Worm (Caenorhabditis elegans) whole organism, young adult: ENCODE measurements around the gene F47B7.3.

Experiments used
- B0261.1 ChIP-seq: sonication (generic microtip); optimal IDR thresholded peaks from 2 replicates; lab custom pipeline; 2016; ENCODE audit warnings: mild to moderate bottlenecking, missing genetic modification characterization, moderate library complexity, missing compliant biosample characterization
- F37B4.10 ChIP-seq: fragments of 200-800 bp; sonication (Bioruptor generic); IDR thresholded peaks from 2 replicates; pipeline ENCODE4 v1.3.6; 2022; ENCODE audit warnings: missing genetic modification characterization, missing compliant biosample characterization
- F55B11.4 ChIP-seq: sonication (generic microtip); optimal IDR thresholded peaks from 2 replicates; lab custom pipeline; 2016; ENCODE audit warnings: missing compliant biosample characterization, missing genetic modification characterization, borderline replicate concordance; ENCODE audit not compliant: insufficient read depth
- K12H6.12 ChIP-seq: fragments of 200-800 bp; sonication (Bioruptor generic); optimal IDR thresholded peaks from 2 replicates; lab custom pipeline; 2018; ENCODE audit warnings: mild to moderate bottlenecking, missing genetic modification characterization, missing compliant biosample characterization
- Y53F4B.3 ChIP-seq: fragments of 200-800 bp; sonication (Bioruptor generic); IDR thresholded peaks from 2 replicates; pipeline ENCODE4 v1.3.6; 2022; ENCODE audit warnings: missing genetic modification reagents, missing genetic modification characterization, missing compliant biosample characterization
- Y56A3A.18 ChIP-seq: fragments of 200-800 bp; sonication (Bioruptor generic); IDR thresholded peaks from 2 replicates; pipeline ENCODE4 v1.3.6; 2022; ENCODE audit warnings: missing genetic modification reagents, missing genetic modification characterization, missing compliant biosample characterization
- ZK185.1 ChIP-seq: sonication (generic microtip); optimal IDR thresholded peaks from 2 replicates; lab custom pipeline; 2016; ENCODE audit warnings: mild to moderate bottlenecking, missing genetic modification characterization, missing compliant biosample characterization; ENCODE audit not compliant: poor library complexity, severe bottlenecking
- aptf-2 ChIP-seq: fragments of 200-800 bp; sonication (Bioruptor generic); conservative IDR thresholded peaks from 2 replicates; pipeline ENCODE4 v1.3.6; 2022; ENCODE audit warnings: missing genetic modification reagents, missing genetic modification characterization, missing compliant biosample characterization
- atf-7 ChIP-seq: sonication (generic microtip); optimal IDR thresholded peaks from 2 replicates; lab custom pipeline; 2017; ENCODE audit warnings: mild to moderate bottlenecking, missing genetic modification characterization, missing compliant biosample characterization
- athp-1 ChIP-seq: sonication (generic microtip); optimal IDR thresholded peaks from 2 replicates; lab custom pipeline; 2017; ENCODE audit warnings: mild to moderate bottlenecking, missing genetic modification characterization, missing compliant biosample characterization
- attf-3 ChIP-seq: fragments of 200-800 bp; sonication (Bioruptor generic); conservative IDR thresholded peaks from 2 replicates; pipeline ENCODE4 v1.3.6; 2022; ENCODE audit warnings: missing genetic modification reagents, missing genetic modification characterization, missing compliant biosample characterization
- bed-1 ChIP-seq: fragments of 200-800 bp; sonication (Bioruptor generic); IDR thresholded peaks from 2 replicates; pipeline ENCODE4 v1.3.6; 2022; ENCODE audit warnings: missing genetic modification reagents, missing genetic modification characterization, missing compliant biosample characterization
- cebp-1 ChIP-seq, 2 experiments: fragments of 200-800 bp in 1 of 2; sonication (Bioruptor generic) in 1 of 2; sonication (generic microtip) in 1 of 2; IDR thresholded peaks in 1 of 2; optimal IDR thresholded peaks in 1 of 2; 2 replicates each; pipeline versions ENCODE4 v1.3.6 to Lab custom; 2017 to 2022; ENCODE audit warnings: missing compliant biosample characterization in 2 of 2, missing genetic modification characterization in 2 of 2, mild to moderate bottlenecking in 1 of 2, missing genetic modification reagents in 1 of 2, moderate library complexity in 1 of 2
- ceh-27 ChIP-seq: fragments of 200-800 bp; sonication (Bioruptor generic); optimal IDR thresholded peaks from 2 replicates; lab custom pipeline; 2018; ENCODE audit warnings: mild to moderate bottlenecking, missing genetic modification characterization, moderate library complexity, missing compliant biosample characterization
- chd-7 ChIP-seq: sonication (generic microtip); optimal IDR thresholded peaks from 2 replicates; lab custom pipeline; 2016; ENCODE audit warnings: mild to moderate bottlenecking, missing genetic modification characterization, moderate library complexity, missing compliant biosample characterization
- dox-1 ChIP-seq: fragments of 200-800 bp; sonication (Bioruptor generic); IDR thresholded peaks from 2 replicates; pipeline ENCODE4 v1.3.6; 2022; ENCODE audit warnings: missing genetic modification reagents, missing genetic modification characterization, missing compliant biosample characterization
- dpl-1 ChIP-seq: fragments of 150-350 bp; optimal IDR thresholded peaks from 2 replicates; lab custom pipeline; 2014; ENCODE audit warnings: missing biosample characterization, missing genetic modification reagents, missing genetic modification characterization
- efl-1 ChIP-seq: fragments of 150-350 bp; optimal IDR thresholded peaks from 2 replicates; lab custom pipeline; 2014; ENCODE audit warnings: missing biosample characterization, missing genetic modification reagents, missing genetic modification characterization
- egl-44 ChIP-seq: fragments of 200-800 bp; sonication (Bioruptor generic); IDR thresholded peaks from 2 replicates; pipeline ENCODE4 v1.3.6; 2022; ENCODE audit warnings: missing genetic modification reagents, missing genetic modification characterization, missing compliant biosample characterization
- fkh-3 ChIP-seq: sonication (generic microtip); optimal IDR thresholded peaks from 2 replicates; lab custom pipeline; 2016; ENCODE audit warnings: mild to moderate bottlenecking, missing genetic modification characterization, missing compliant biosample characterization
- gei-17 ChIP-seq: fragments of 200-800 bp; sonication (Bioruptor generic); optimal IDR thresholded peaks from 2 replicates; lab custom pipeline; 2018; ENCODE audit warnings: mild to moderate bottlenecking, missing genetic modification characterization, missing compliant biosample characterization
- hlh-12 ChIP-seq: sonication (generic microtip); optimal IDR thresholded peaks from 2 replicates; lab custom pipeline; 2016; ENCODE audit warnings: missing genetic modification characterization, missing compliant biosample characterization
- hmg-1.2 ChIP-seq: fragments of 200-800 bp; sonication (Bioruptor generic); IDR thresholded peaks from 2 replicates; pipeline ENCODE4 v1.3.6; 2022; ENCODE audit warnings: missing genetic modification reagents, missing genetic modification characterization, missing compliant biosample characterization
- hmg-20 ChIP-seq: fragments of 200-800 bp; sonication (Bioruptor generic); IDR thresholded peaks from 2 replicates; pipeline ENCODE4 v1.3.6; 2022; ENCODE audit warnings: missing genetic modification reagents, missing genetic modification characterization, missing compliant biosample characterization
- hrde-1 ChIP-seq: sonication (generic microtip); optimal IDR thresholded peaks from 2 replicates; lab custom pipeline; 2016; ENCODE audit warnings: missing genetic modification characterization, mild to moderate bottlenecking, missing compliant biosample characterization, moderate library complexity, missing genotype, missing genetic modification reagents, borderline replicate concordance
- hsf-1 ChIP-seq: fragments of 200-800 bp; sonication (Bioruptor generic); IDR thresholded peaks from 2 replicates; pipeline ENCODE4 v1.3.6; 2022; ENCODE audit warnings: missing genetic modification reagents, missing genetic modification characterization, missing compliant biosample characterization
- lag-1 ChIP-seq: fragments of 200-800 bp; sonication (Bioruptor generic); IDR thresholded peaks from 2 replicates; pipeline ENCODE4 v1.3.6; 2022; ENCODE audit warnings: missing genetic modification reagents, missing genetic modification characterization, missing compliant biosample characterization
- lin-35 ChIP-seq, 3 experiments: fragments of 150-350 bp in 2 of 3; sonication (generic microtip) in 1 of 3; optimal IDR thresholded peaks; 2 replicates each; lab custom pipeline; 2014 to 2018; ENCODE audit warnings: missing biosample characterization in 3 of 3, missing genetic modification characterization in 3 of 3, missing genetic modification reagents in 3 of 3
- lsl-1 ChIP-seq: fragments of 200-800 bp; sonication (Bioruptor generic); optimal IDR thresholded peaks from 2 replicates; lab custom pipeline; 2018; ENCODE audit warnings: mild to moderate bottlenecking, missing genetic modification characterization, moderate library complexity, missing compliant biosample characterization
- lsy-27 ChIP-seq: sonication (generic microtip); optimal IDR thresholded peaks from 2 replicates; lab custom pipeline; 2017; ENCODE audit warnings: missing genetic modification characterization, mild to moderate bottlenecking, missing compliant biosample characterization, antibody characterized with exemption, missing genotype, borderline replicate concordance; ENCODE audit not compliant: insufficient read depth
- mcd-1 ChIP-seq: fragments of 200-800 bp; sonication (Bioruptor generic); IDR thresholded peaks from 2 replicates; pipeline ENCODE4 v1.3.6; 2022; ENCODE audit warnings: missing genetic modification reagents, missing genetic modification characterization, missing compliant biosample characterization
- mel-28 ChIP-seq: sonication (generic microtip); optimal IDR thresholded peaks from 2 replicates; lab custom pipeline; 2016; ENCODE audit warnings: borderline replicate concordance, mild to moderate bottlenecking, missing genetic modification characterization, missing compliant biosample characterization
- mxl-1 ChIP-seq: sonication (generic microtip); optimal IDR thresholded peaks from 2 replicates; lab custom pipeline; 2016; ENCODE audit warnings: missing genetic modification characterization, missing compliant biosample characterization
- nfyb-1 ChIP-seq: fragments of 200-800 bp; sonication (Bioruptor generic); IDR thresholded peaks from 2 replicates; pipeline ENCODE4 v1.3.6; 2022; ENCODE audit warnings: missing genetic modification reagents, missing genetic modification characterization, missing compliant biosample characterization
- nhr-120 ChIP-seq: fragments of 200-800 bp; sonication (Bioruptor generic); IDR thresholded peaks from 2 replicates; pipeline ENCODE4 v1.3.6; 2022; ENCODE audit warnings: missing genetic modification characterization, missing compliant biosample characterization
- nhr-80 ChIP-seq: sonication (generic microtip); optimal IDR thresholded peaks from 2 replicates; lab custom pipeline; 2016; ENCODE audit warnings: missing genetic modification characterization, missing compliant biosample characterization
- pha-4 ChIP-seq: fragments of 150-350 bp; sonication (generic microtip); optimal IDR thresholded peaks from 2 replicates; lab custom pipeline; 2014; ENCODE audit warnings: missing biosample characterization, missing genetic modification reagents, missing genetic modification characterization
- rcor-1 ChIP-seq: fragments of 200-800 bp; sonication (Bioruptor generic); IDR thresholded peaks from 2 replicates; pipeline ENCODE4 v1.3.6; 2022; ENCODE audit warnings: missing genetic modification reagents, missing genetic modification characterization, missing compliant biosample characterization
- sea-2 ChIP-seq: fragments of 200-800 bp; sonication (Bioruptor generic); IDR thresholded peaks from 2 replicates; pipeline ENCODE4 v1.3.6; 2022; ENCODE audit warnings: missing genetic modification characterization, missing compliant biosample characterization
- snpc-4 ChIP-seq, 5 experiments: fragments of 150-350 bp in 1 of 5; sonication (generic microtip) in 4 of 5; optimal IDR thresholded peaks; 2 replicates each; lab custom pipeline; 2014 to 2018; ENCODE audit warnings: missing genetic modification characterization in 5 of 5, missing biosample characterization in 3 of 5, antibody characterized with exemption in 2 of 5, mild to moderate bottlenecking in 2 of 5, missing compliant biosample characterization in 2 of 5, missing genotype in 2 of 5, moderate library complexity in 2 of 5, missing genetic modification reagents in 1 of 5
- tbx-9 ChIP-seq: sonication (generic microtip); optimal IDR thresholded peaks from 2 replicates; lab custom pipeline; 2016; ENCODE audit warnings: borderline replicate concordance, missing genetic modification characterization, inconsistent platforms, missing compliant biosample characterization
- ztf-18 ChIP-seq: sonication (generic microtip); optimal IDR thresholded peaks from 2 replicates; lab custom pipeline; 2016; ENCODE audit warnings: missing genotype, mild to moderate bottlenecking, missing genetic modification characterization, missing compliant biosample characterization
- ztf-25 ChIP-seq: fragments of 200-800 bp; sonication (Bioruptor generic); IDR thresholded peaks from 2 replicates; pipeline ENCODE4 v1.3.6; 2022; ENCODE audit warnings: missing genetic modification reagents, missing genetic modification characterization, missing compliant biosample characterization

F47B7.3 gene

DNA sequence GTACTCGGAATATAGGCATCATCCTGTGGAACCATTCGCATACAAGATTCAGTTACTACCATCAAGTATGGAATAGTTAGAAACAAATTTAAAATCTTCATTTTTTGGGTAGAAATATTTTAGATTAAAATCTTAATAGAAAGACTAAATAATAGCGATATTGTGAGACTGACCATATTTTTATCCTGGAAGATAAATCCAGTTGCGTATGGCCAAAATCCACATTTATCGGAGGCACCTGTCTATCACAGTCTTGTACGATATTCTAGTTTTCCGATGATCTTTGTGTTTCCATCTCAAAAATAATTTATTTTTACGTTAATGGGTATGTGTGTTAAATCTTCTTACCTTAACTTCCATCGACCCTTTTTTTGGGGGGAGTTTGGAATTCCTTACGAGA is at the start of gene F47B7.3:
Gene F47B7.3 (minus strand): TSS at position 101 of the 400 bp plus-strand sequence.
- TF ChIP-seq athp-1 (tag; lab: Kevin White, UChicago): no peak
- no peak for TF ChIP-seq pha-4 (tag; lab: Kevin White, UChicago)
- TF ChIP-seq lag-1 (GFP tag; lab: Robert Waterston, UW): no peak
- TF ChIP-seq mcd-1 (GFP tag; lab: Robert Waterston, UW): no peak
- no peak for TF ChIP-seq mxl-1 (tag; lab: Kevin White, UChicago)
- TF ChIP-seq dpl-1 (GFP tag; lab: Kevin White, UChicago): no peak
- TF ChIP-seq hrde-1: no peak
- TF ChIP-seq attf-3: no peak
- no peak for TF ChIP-seq atf-7 (tag; lab: Kevin White, UChicago)
- TF ChIP-seq hmg-20 (GFP tag; lab: Robert Waterston, UW): no peak
- no peak for TF ChIP-seq lsy-27 (tag; lab: Kevin White, UChicago)
- TF ChIP-seq efl-1 (GFP tag; lab: Kevin White, UChicago): no peak
- no peak for TF ChIP-seq bed-1 (GFP tag; lab: Robert Waterston, UW)
- TF ChIP-seq B0261.1 (tag; lab: Kevin White, UChicago): no peak
- no peak for TF ChIP-seq cebp-1 (GFP tag; IDR thresholded peaks at IDR 0.05; lab: Robert Waterston, UW)
- TF ChIP-seq cebp-1 (tag; optimal IDR thresholded peaks at IDR 0.05; lab: Kevin White, UChicago): no peak
- no peak for TF ChIP-seq mel-28

DNA sequence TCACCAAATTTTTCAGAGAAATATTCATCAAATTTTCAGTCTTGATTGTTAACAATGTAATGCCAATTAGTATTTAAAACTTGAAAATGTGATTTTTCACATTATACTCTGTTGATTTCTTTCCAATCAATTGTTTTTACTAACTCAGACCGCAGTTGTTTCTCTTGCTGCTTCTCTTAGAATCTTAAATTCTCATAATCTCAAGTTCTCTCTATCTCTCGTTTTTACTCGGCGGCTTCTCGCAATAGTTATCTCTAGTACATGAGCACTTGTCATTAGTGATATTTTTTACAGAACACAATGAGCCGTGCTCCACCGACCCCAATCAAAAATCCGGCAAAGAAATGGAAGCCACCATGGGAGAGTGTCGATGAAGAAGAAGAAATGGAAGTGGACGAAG is 43.0 kb upstream of the F47B7.3 start, which contains the start of gene F35A5.1:
Gene F35A5.1 (plus strand): TSS at position 301 of the 400 bp plus-strand sequence.
- TF ChIP-seq gei-17 (GFP tag; lab: Kevin White, UChicago) (no peak), ZK185.1 (no peak), sea-2 (no peak), fkh-3 (no peak), egl-44 (GFP tag; lab: Robert Waterston, UW) (no peak), F37B4.10 (GFP tag; lab: Robert Waterston, UW) (no peak), Y53F4B.3 (GFP tag; lab: Robert Waterston, UW) (no peak), lsl-1 (GFP tag; lab: Kevin White, UChicago) (no peak), athp-1 (tag; lab: Kevin White, UChicago) (no peak), ztf-25 (GFP tag; lab: Robert Waterston, UW) (no peak), tbx-9 (tag; lab: Kevin White, UChicago) (no peak), nhr-120 (GFP tag; lab: Robert Waterston, UW) (no peak)
- TF ChIP-seq, all 124 proteins: peak for 0

DNA sequence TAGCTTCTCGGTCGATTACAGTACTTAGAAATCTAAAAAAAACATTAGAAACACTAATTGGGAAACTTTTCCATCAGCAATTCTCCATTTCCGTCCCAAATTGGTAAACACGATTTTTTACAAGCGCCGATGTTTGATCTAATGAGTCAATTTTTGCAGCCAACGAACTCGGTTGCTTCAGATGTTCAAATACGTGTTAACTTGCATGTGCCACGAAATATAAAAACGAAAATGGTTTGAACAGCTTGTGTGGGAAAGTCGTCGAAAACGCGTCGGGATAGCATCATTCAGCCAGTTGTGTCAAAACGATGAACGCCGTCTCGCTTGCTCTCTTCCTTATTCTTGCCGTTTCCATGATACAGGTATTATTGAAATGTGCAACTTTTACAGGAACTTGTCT is 40.6 kb upstream of the F47B7.3 start, which contains the start of gene F35A5.2:
Gene F35A5.2 (plus strand): TSS at position 301 of the 400 bp plus-strand sequence.
- TF ChIP-seq nfyb-1 (GFP tag; lab: Robert Waterston, UW): no peak
- no peak for TF ChIP-seq Y53F4B.3 (GFP tag; lab: Robert Waterston, UW)
- TF ChIP-seq lin-35 (GFP tag; optimal IDR thresholded peaks at IDR 0.05; lab: Kevin White, UChicago): no peak

DNA sequence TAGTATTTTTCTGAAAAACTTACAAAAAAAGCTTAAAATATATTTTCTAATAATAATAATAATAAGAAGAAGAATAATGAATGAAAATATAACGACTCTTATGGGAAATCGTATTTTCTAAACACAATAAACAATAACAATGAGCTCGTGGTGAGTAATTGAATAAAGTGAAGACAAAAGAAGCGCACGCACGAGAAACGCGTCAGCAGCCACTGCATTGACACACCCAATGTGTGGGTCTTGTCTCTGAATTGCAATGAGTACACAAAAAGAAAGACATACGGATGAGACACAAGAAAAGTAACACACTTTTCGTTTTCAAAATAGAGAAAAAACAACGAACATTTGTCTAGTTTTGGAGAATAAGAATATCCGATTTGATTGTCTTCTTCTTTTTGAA is 39.1 kb upstream of the F47B7.3 start, which contains the start of gene F35A5.8:
Gene F35A5.8 (minus strand): TSS at position 151 of the 400 bp plus-strand sequence.
- TF ChIP-seq aptf-2 (GFP tag; lab: Robert Waterston, UW) (no peak), chd-7 (tag; lab: Kevin White, UChicago) (no peak), Y56A3A.18 (GFP tag; lab: Robert Waterston, UW) (0 out of 2 replicates have a peak, but pooled peaks have one; percentile 12), hsf-1 (GFP tag; lab: Robert Waterston, UW) (no peak), hlh-12 (tag; lab: Kevin White, UChicago) (no peak), ceh-27 (peak; percentile 7), snpc-4 (GFP tag; optimal IDR thresholded peaks at IDR 0.05; lab: Kevin White, UChicago) (no peak), snpc-4 (tag; optimal IDR thresholded peaks at IDR 0.05; lab: Kevin White, UChicago) (peak in 2 of 4 experiments; percentile 44 to 53), F55B11.4 (tag; lab: Kevin White, UChicago) (no peak), ztf-18 (tag; lab: Kevin White, UChicago) (peak; percentile 94), lin-35 (GFP tag; optimal IDR thresholded peaks at IDR 0.05; lab: Kevin White, UChicago) (peak in 1 of 3 experiments; percentile 70), nhr-80 (tag; lab: Kevin White, UChicago) (peak; percentile 54), dox-1 (GFP tag; lab: Robert Waterston, UW) (0 out of 2 replicates have a peak, but pooled peaks have one; percentile 39), K12H6.12 (tag; lab: Kevin White, UChicago) (peak; percentile 16), mcd-1 (GFP tag; lab: Robert Waterston, UW) (peak; percentile 48), hmg-1.2 (GFP tag; lab: Robert Waterston, UW) (peak; percentile 32), rcor-1 (GFP tag; lab: Robert Waterston, UW) (0 out of 2 replicates have a peak, but pooled peaks have one; percentile 11)
